Fruit fly (Drosophila melanogaster): Measurements from ENCODE around the gene CG17258.
A peak's percentile ranks its signal among the peaks of the same experiment; 100 is the strongest.

The CG17258 gene

DNA sequence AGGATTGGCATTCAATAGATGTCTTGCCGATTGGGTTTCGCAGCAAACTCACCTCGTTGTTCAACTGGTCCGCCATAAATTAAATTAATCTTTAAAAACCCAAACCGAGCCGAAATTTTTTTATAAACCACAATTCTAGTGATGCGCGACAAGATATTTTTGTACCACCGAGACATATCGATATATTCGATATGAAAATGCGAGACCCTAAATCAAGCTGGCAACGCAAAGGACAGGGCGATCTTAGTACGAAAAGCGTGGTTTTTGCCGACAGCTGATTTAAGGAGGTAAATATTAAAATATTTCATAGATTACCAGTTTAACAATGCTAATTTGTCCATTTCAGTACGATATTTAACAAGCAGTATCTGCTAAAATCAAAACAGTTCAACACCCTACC is 6.1 kb downstream of the CG17258 start, which contains the start of the genes Sf3b2 and CG17219 (continued):
- TF ChIP-seq pb (GFP tag; optimal IDR thresholded peaks at IDR 0.05), result no peak
- no peak for TF ChIP-seq croc (GFP tag; conservative IDR thresholded peaks at IDR 0.05)
- TF ChIP-seq pfk (GFP tag; optimal IDR thresholded peaks at IDR 0.05), result peak; percentile 22
- peak; percentile 61 for TF ChIP-seq tna (GFP tag; IDR thresholded peaks at IDR 0.05; ENCODE audit: partially characterized antibody)
- TF ChIP-seq CG8089 (GFP tag; optimal IDR thresholded peaks at IDR 0.05), result no peak
- TF ChIP-seq HmgZ (tag; optimal IDR thresholded peaks at IDR 0.05), result peak; percentile 60
- no peak for TF ChIP-seq ato (GFP tag; IDR thresholded peaks at IDR 0.05; ENCODE audit: partially characterized antibody)
- TF ChIP-seq CG10267 (tag; optimal IDR thresholded peaks at IDR 0.05), result peak; percentile 33
- TF ChIP-seq gcm (GFP tag; optimal IDR thresholded peaks at IDR 0.05), result no peak
- TF ChIP-seq crc (GFP tag; optimal IDR thresholded peaks at IDR 0.05), result no peak
- TF ChIP-seq Ssrp (tag; optimal IDR thresholded peaks at IDR 0.05), result no peak
- TF ChIP-seq Vsx1 (GFP tag; optimal IDR thresholded peaks at IDR 0.05), result no peak
- no peak for TF ChIP-seq Atf6 (GFP tag; IDR thresholded peaks at IDR 0.05)
- TF ChIP-seq CG2116 (GFP tag; optimal IDR thresholded peaks at IDR 0.05), result peak; percentile 56
- no peak for TF ChIP-seq CG12219 (GFP tag; optimal IDR thresholded peaks at IDR 0.05)
- peak; percentile 61 for TF ChIP-seq CG6791 (GFP tag; IDR thresholded peaks at IDR 0.05; ENCODE audit: partially characterized antibody)
- TF ChIP-seq p53 (GFP tag; optimal IDR thresholded peaks at IDR 0.05), result no peak
- TF ChIP-seq CG9932 (GFP tag; IDR thresholded peaks at IDR 0.05), result peak; percentile 49; the same call in 1 of the 2 replicates
- peak; percentile 90 for TF ChIP-seq Med (GFP tag)
- no peak for TF ChIP-seq fd96Cb (tag; optimal IDR thresholded peaks at IDR 0.05)
- no peak for TF ChIP-seq Rx (GFP tag; IDR thresholded peaks at IDR 0.05)
- TF ChIP-seq CG14965 (GFP tag; optimal IDR thresholded peaks at IDR 0.05; ENCODE audit: borderline replicate concordance), result no peak
- no peak for TF ChIP-seq CoRest (tag; optimal IDR thresholded peaks at IDR 0.05)
- TF ChIP-seq CG14710 (tag; optimal IDR thresholded peaks at IDR 0.05), result peak; percentile 45
- peak; percentile 49 for TF ChIP-seq CG2120 (GFP tag; optimal IDR thresholded peaks at IDR 0.05)
- no peak for TF ChIP-seq tll (GFP tag; optimal IDR thresholded peaks at IDR 0.05)
- peak; percentile 16 for TF ChIP-seq HLH54F (GFP tag; optimal IDR thresholded peaks at IDR 0.05)
- TF ChIP-seq CG12659 (GFP tag; optimal IDR thresholded peaks at IDR 0.05), result peak; percentile 62
- no peak for TF ChIP-seq CG15479 (GFP tag; optimal IDR thresholded peaks at IDR 0.05)
- no peak for TF ChIP-seq btn (GFP tag; optimal IDR thresholded peaks at IDR 0.05)
- no peak for TF ChIP-seq ken (GFP tag; IDR thresholded peaks at IDR 0.05)
- no peak for TF ChIP-seq dmrt99B (tag; optimal IDR thresholded peaks at IDR 0.05)
- no peak for TF ChIP-seq CG3407 (GFP tag; optimal IDR thresholded peaks at IDR 0.05)
- TF ChIP-seq klu (GFP tag; IDR thresholded peaks at IDR 0.05), result no peak
- no peak for TF ChIP-seq bowl (GFP tag; IDR thresholded peaks at IDR 0.05)
- TF ChIP-seq CG13624 (GFP tag; optimal IDR thresholded peaks at IDR 0.05), result peak; percentile 23
- no peak for TF ChIP-seq GATAe (GFP tag; conservative IDR thresholded peaks at IDR 0.05)
- TF ChIP-seq otp (GFP tag; IDR thresholded peaks at IDR 0.05), result no peak
- no peak for TF ChIP-seq CG7556 (GFP tag; optimal IDR thresholded peaks at IDR 0.05)
- no peak for TF ChIP-seq CG15073 (GFP tag; optimal IDR thresholded peaks at IDR 0.05)
- no peak for TF ChIP-seq Hmr (GFP tag; optimal IDR thresholded peaks at IDR 0.05)
- TF ChIP-seq CG17186 (GFP tag; optimal IDR thresholded peaks at IDR 0.05), result peak; percentile 25
- TF ChIP-seq ind (GFP tag; optimal IDR thresholded peaks at IDR 0.05), result no peak
- TF ChIP-seq CG3163 (GFP tag; optimal IDR thresholded peaks at IDR 0.05), result no peak
- no peak for TF ChIP-seq CG17385 (GFP tag; optimal IDR thresholded peaks at IDR 0.05)
- no peak for TF ChIP-seq NFAT (GFP tag; IDR thresholded peaks at IDR 0.05)
- no peak for TF ChIP-seq danr (GFP tag; IDR thresholded peaks at IDR 0.05)
- no peak for TF ChIP-seq Dfd (GFP tag; optimal IDR thresholded peaks at IDR 0.05)
- TF ChIP-seq CG12071 (GFP tag; optimal IDR thresholded peaks at IDR 0.05), result no peak
- TF ChIP-seq mld (GFP tag; IDR thresholded peaks at IDR 0.05; ENCODE audit: partially characterized antibody), result 0 out of 3 replicates have a peak, but pooled peaks have one; percentile 32
- TF ChIP-seq CG4730 (GFP tag; IDR thresholded peaks at IDR 0.05), result no peak
